Worm (Caenorhabditis elegans) whole organism, young adult: ENCODE results near the gene ins-39.

Source experiments
- B0035.1 ChIP-seq: sonication (generic microtip); optimal IDR thresholded peaks from 2 replicates; lab custom pipeline; 2016; ENCODE audit warnings: missing genetic modification characterization, mild to moderate bottlenecking, missing compliant biosample characterization, missing genotype, missing genetic modification reagents
- F33H1.4 ChIP-seq: fragments of 200-800 bp; sonication (Bioruptor generic); IDR thresholded peaks from 2 replicates; pipeline ENCODE4 v1.3.6; 2022; ENCODE audit warnings: missing genetic modification reagents, missing genetic modification characterization, missing compliant biosample characterization
- F37B4.10 ChIP-seq: fragments of 200-800 bp; sonication (Bioruptor generic); IDR thresholded peaks from 2 replicates; pipeline ENCODE4 v1.3.6; 2022; ENCODE audit warnings: missing genetic modification characterization, missing compliant biosample characterization
- F49E8.2 ChIP-seq: sonication (generic microtip); optimal IDR thresholded peaks from 3 replicates; lab custom pipeline; 2017; ENCODE audit warnings: missing genetic modification characterization, mild to moderate bottlenecking, missing compliant biosample characterization, antibody characterized with exemption, moderate library complexity; ENCODE audit not compliant: insufficient read depth
- Y79H2A.3 ChIP-seq: fragments of 200-800 bp; sonication (Bioruptor generic); conservative IDR thresholded peaks from 2 replicates; pipeline ENCODE4 v1.3.6; 2022; ENCODE audit warnings: missing genetic modification reagents, missing genetic modification characterization, missing compliant biosample characterization
- atf-7 ChIP-seq: sonication (generic microtip); optimal IDR thresholded peaks from 2 replicates; lab custom pipeline; 2017; ENCODE audit warnings: mild to moderate bottlenecking, missing genetic modification characterization, missing compliant biosample characterization
- athp-1 ChIP-seq: sonication (generic microtip); optimal IDR thresholded peaks from 2 replicates; lab custom pipeline; 2017; ENCODE audit warnings: mild to moderate bottlenecking, missing genetic modification characterization, missing compliant biosample characterization
- bed-1 ChIP-seq: fragments of 200-800 bp; sonication (Bioruptor generic); IDR thresholded peaks from 2 replicates; pipeline ENCODE4 v1.3.6; 2022; ENCODE audit warnings: missing genetic modification reagents, missing genetic modification characterization, missing compliant biosample characterization
- ccch-3 ChIP-seq: fragments of 200-800 bp; sonication (Bioruptor generic); optimal IDR thresholded peaks from 2 replicates; lab custom pipeline; 2018; ENCODE audit warnings: mild to moderate bottlenecking, missing genetic modification characterization, missing compliant biosample characterization
- cebp-1 ChIP-seq, 2 experiments: fragments of 200-800 bp in 1 of 2; sonication (Bioruptor generic) in 1 of 2; sonication (generic microtip) in 1 of 2; IDR thresholded peaks in 1 of 2; optimal IDR thresholded peaks in 1 of 2; 2 replicates each; pipeline versions ENCODE4 v1.3.6 to Lab custom; 2017 to 2022; ENCODE audit warnings: missing compliant biosample characterization in 2 of 2, missing genetic modification characterization in 2 of 2, mild to moderate bottlenecking in 1 of 2, missing genetic modification reagents in 1 of 2, moderate library complexity in 1 of 2
- ceh-100 ChIP-seq: fragments of 200-800 bp; sonication (Bioruptor generic); IDR thresholded peaks from 2 replicates; pipeline ENCODE4 v1.3.6; 2022; ENCODE audit warnings: missing genetic modification reagents, missing genetic modification characterization, missing compliant biosample characterization
- dox-1 ChIP-seq: fragments of 200-800 bp; sonication (Bioruptor generic); IDR thresholded peaks from 2 replicates; pipeline ENCODE4 v1.3.6; 2022; ENCODE audit warnings: missing genetic modification reagents, missing genetic modification characterization, missing compliant biosample characterization
- efl-1 ChIP-seq: fragments of 150-350 bp; optimal IDR thresholded peaks from 2 replicates; lab custom pipeline; 2014; ENCODE audit warnings: missing biosample characterization, missing genetic modification reagents, missing genetic modification characterization
- egl-18 ChIP-seq: fragments of 200-800 bp; sonication (Bioruptor generic); IDR thresholded peaks from 2 replicates; pipeline ENCODE4 v1.3.6; 2022; ENCODE audit warnings: missing genetic modification reagents, missing genetic modification characterization, missing compliant biosample characterization
- ets-4 ChIP-seq: fragments of 200-800 bp; sonication (Bioruptor generic); optimal IDR thresholded peaks from 2 replicates; lab custom pipeline; 2018; ENCODE audit warnings: mild to moderate bottlenecking, missing genetic modification characterization, missing compliant biosample characterization
- gei-17 ChIP-seq: fragments of 200-800 bp; sonication (Bioruptor generic); optimal IDR thresholded peaks from 2 replicates; lab custom pipeline; 2018; ENCODE audit warnings: mild to moderate bottlenecking, missing genetic modification characterization, missing compliant biosample characterization
- him-1 ChIP-seq: sonication (generic microtip); optimal IDR thresholded peaks from 2 replicates; lab custom pipeline; 2016; ENCODE audit warnings: missing genotype, missing genetic modification reagents, missing genetic modification characterization, missing compliant biosample characterization
- hlh-12 ChIP-seq: sonication (generic microtip); optimal IDR thresholded peaks from 2 replicates; lab custom pipeline; 2016; ENCODE audit warnings: missing genetic modification characterization, missing compliant biosample characterization
- hmg-1.2 ChIP-seq: fragments of 200-800 bp; sonication (Bioruptor generic); IDR thresholded peaks from 2 replicates; pipeline ENCODE4 v1.3.6; 2022; ENCODE audit warnings: missing genetic modification reagents, missing genetic modification characterization, missing compliant biosample characterization
- hsf-1 ChIP-seq: fragments of 200-800 bp; sonication (Bioruptor generic); IDR thresholded peaks from 2 replicates; pipeline ENCODE4 v1.3.6; 2022; ENCODE audit warnings: missing genetic modification reagents, missing genetic modification characterization, missing compliant biosample characterization
- let-607 ChIP-seq, 2 experiments: fragments of 200-800 bp in 1 of 2; sonication (Bioruptor generic) in 1 of 2; sonication (generic microtip) in 1 of 2; optimal IDR thresholded peaks; 2 replicates each; lab custom pipeline; 2016 to 2018; ENCODE audit warnings: mild to moderate bottlenecking in 2 of 2, missing compliant biosample characterization in 2 of 2, missing genetic modification characterization in 2 of 2, moderate library complexity in 2 of 2, missing genotype in 1 of 2
- lin-26 ChIP-seq: fragments of 200-800 bp; sonication (Bioruptor generic); IDR thresholded peaks from 2 replicates; pipeline ENCODE4 v1.3.6; 2022; ENCODE audit warnings: missing genetic modification reagents, missing genetic modification characterization, missing compliant biosample characterization
- lsl-1 ChIP-seq: fragments of 200-800 bp; sonication (Bioruptor generic); optimal IDR thresholded peaks from 2 replicates; lab custom pipeline; 2018; ENCODE audit warnings: mild to moderate bottlenecking, missing genetic modification characterization, moderate library complexity, missing compliant biosample characterization
- mcd-1 ChIP-seq: fragments of 200-800 bp; sonication (Bioruptor generic); IDR thresholded peaks from 2 replicates; pipeline ENCODE4 v1.3.6; 2022; ENCODE audit warnings: missing genetic modification reagents, missing genetic modification characterization, missing compliant biosample characterization
- mes-4 ChIP-seq: sonication (generic microtip); optimal IDR thresholded peaks from 2 replicates; lab custom pipeline; 2016; ENCODE audit warnings: missing genotype, missing genetic modification characterization, missing compliant biosample characterization
- nhr-80 ChIP-seq: sonication (generic microtip); optimal IDR thresholded peaks from 2 replicates; lab custom pipeline; 2016; ENCODE audit warnings: missing genetic modification characterization, missing compliant biosample characterization
- pbrm-1 ChIP-seq: fragments of 200-800 bp; sonication (Bioruptor generic); IDR thresholded peaks from 2 replicates; pipeline ENCODE4 v1.3.6; 2022; ENCODE audit warnings: missing genetic modification reagents, missing genetic modification characterization, missing compliant biosample characterization
- rec-8 ChIP-seq, 2 experiments: sonication (generic microtip); optimal IDR thresholded peaks; 2 replicates each; lab custom pipeline; 2016; ENCODE audit warnings: mild to moderate bottlenecking in 2 of 2, missing genetic modification characterization in 2 of 2, missing genetic modification reagents in 2 of 2, missing genotype in 2 of 2, missing biosample characterization in 1 of 2, missing compliant biosample characterization in 1 of 2, moderate library complexity in 1 of 2
- snpc-4 ChIP-seq, 5 experiments: fragments of 150-350 bp in 1 of 5; sonication (generic microtip) in 4 of 5; optimal IDR thresholded peaks; 2 replicates each; lab custom pipeline; 2014 to 2018; ENCODE audit warnings: missing genetic modification characterization in 5 of 5, missing biosample characterization in 3 of 5, antibody characterized with exemption in 2 of 5, mild to moderate bottlenecking in 2 of 5, missing compliant biosample characterization in 2 of 5, missing genotype in 2 of 5, moderate library complexity in 2 of 5, missing genetic modification reagents in 1 of 5
- tbp1 ChIP-seq: fragments of 200-800 bp; sonication (Bioruptor generic); optimal IDR thresholded peaks from 2 replicates; lab custom pipeline; 2018; ENCODE audit warnings: mild to moderate bottlenecking, missing genetic modification characterization, missing compliant biosample characterization
- zfh-2 ChIP-seq: fragments of 200-800 bp; sonication (Bioruptor generic); conservative IDR thresholded peaks from 2 replicates; pipeline ENCODE4 v1.3.6; 2022; ENCODE audit warnings: missing genetic modification reagents, missing genetic modification characterization, missing compliant biosample characterization
- zim-3 ChIP-seq: sonication (generic microtip); optimal IDR thresholded peaks from 2 replicates; lab custom pipeline; 2017; ENCODE audit warnings: mild to moderate bottlenecking, missing genetic modification characterization, moderate library complexity, missing compliant biosample characterization
- ztf-25 ChIP-seq: fragments of 200-800 bp; sonication (Bioruptor generic); IDR thresholded peaks from 2 replicates; pipeline ENCODE4 v1.3.6; 2022; ENCODE audit warnings: missing genetic modification reagents, missing genetic modification characterization, missing compliant biosample characterization

ins-39 gene

DNA sequence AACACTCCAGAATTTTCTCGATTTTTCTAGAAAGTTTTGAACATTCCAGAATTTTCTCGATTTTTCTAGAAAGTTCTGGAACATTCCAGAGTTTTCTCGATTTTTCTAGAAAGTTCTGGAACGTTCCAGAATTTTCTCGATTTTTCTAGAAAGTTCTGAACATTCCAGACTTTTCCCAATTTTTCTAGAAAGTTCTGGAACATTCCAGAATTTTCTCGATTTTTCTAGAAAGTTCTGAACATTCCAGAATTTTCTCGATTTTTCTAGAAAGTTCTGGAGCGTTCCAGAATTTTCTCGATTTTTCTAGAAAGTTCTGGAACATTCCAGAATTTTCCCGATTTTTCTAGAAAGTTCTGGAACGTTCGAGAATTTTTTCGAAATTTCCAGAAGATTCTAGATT lies 30.9 kb upstream of the ins-39 start (continued):
- TF ChIP-seq lin-26 (GFP tag; lab: Robert Waterston, UW): peak; percentile 84
- peak; percentile 99 for TF ChIP-seq bed-1 (GFP tag; lab: Robert Waterston, UW)
- peak; percentile 97 for TF ChIP-seq egl-18 (GFP tag; lab: Robert Waterston, UW)
- TF ChIP-seq ztf-25 (GFP tag; lab: Robert Waterston, UW): peak; percentile 97
- peak; percentile 61 for TF ChIP-seq mcd-1 (GFP tag; lab: Robert Waterston, UW)
- TF ChIP-seq F33H1.4 (GFP tag; lab: Robert Waterston, UW): peak; percentile 72

DNA sequence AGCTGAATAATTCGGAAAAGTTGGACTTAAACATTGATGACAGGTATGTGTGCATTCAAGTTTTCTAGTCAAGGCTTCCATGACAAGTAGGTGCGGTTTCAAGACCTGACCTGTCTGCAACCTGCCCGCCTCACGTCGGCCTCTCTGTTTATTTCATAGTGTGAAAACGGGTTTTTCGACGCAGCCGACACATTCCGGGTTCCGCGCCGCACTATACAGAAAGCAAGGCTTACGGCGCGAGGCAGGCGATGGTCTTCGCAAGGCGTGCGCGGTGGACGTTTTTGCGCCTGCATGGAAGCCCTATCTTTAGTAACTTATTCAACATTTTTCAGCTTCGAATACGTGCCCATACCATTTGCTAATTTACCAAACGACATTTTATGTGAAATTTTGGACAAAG lies 28.2 kb upstream of the ins-39 start:
- TF ChIP-seq B0035.1 (tag; lab: Kevin White, UChicago) (no peak), snpc-4 (GFP tag; optimal IDR thresholded peaks at IDR 0.05; lab: Kevin White, UChicago) (no peak), snpc-4 (tag; optimal IDR thresholded peaks at IDR 0.05; lab: Kevin White, UChicago) (peak in 2 of 4 experiments; percentile 83 to 89), F49E8.2 (tag; lab: Kevin White, UChicago) (no peak), ceh-100 (GFP tag; lab: Robert Waterston, UW) (no peak), let-607 (tag; optimal IDR thresholded peaks at IDR 0.05; lab: Kevin White, UChicago) (no peak), zfh-2 (peak; percentile 63), hmg-1.2 (peak; percentile 29; the same call in 1 of the 2 replicates), egl-18 (GFP tag; lab: Robert Waterston, UW) (no peak)

DNA sequence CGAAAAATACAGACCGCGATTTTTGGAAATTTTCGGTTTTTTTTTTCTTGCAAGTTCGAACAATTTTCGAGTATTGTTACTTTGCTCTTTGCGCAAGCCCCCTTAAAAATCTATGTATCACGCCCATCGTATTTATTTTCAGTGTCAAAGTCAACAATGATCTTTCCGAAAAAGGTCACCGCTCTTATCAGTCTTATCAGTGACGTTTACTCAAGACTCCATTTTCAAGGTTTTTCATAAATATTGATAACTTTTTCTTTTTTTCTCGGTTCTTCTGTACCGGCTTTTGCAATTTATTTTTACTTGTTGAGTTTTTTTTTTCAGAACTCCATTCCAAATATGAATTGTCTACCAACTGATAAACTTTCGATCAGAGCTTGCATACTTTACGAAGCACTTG lies 27.5 kb upstream of the ins-39 start, which contains the start of gene fbxa-190:
fbxa-190 (plus strand) TSS at position 325 of the 400 bp plus-strand sequence.
- TF ChIP-seq nhr-80 (peak; percentile 51), rec-8 (tag; optimal IDR thresholded peaks at IDR 0.05; lab: Kevin White, UChicago) (no peak)

DNA sequence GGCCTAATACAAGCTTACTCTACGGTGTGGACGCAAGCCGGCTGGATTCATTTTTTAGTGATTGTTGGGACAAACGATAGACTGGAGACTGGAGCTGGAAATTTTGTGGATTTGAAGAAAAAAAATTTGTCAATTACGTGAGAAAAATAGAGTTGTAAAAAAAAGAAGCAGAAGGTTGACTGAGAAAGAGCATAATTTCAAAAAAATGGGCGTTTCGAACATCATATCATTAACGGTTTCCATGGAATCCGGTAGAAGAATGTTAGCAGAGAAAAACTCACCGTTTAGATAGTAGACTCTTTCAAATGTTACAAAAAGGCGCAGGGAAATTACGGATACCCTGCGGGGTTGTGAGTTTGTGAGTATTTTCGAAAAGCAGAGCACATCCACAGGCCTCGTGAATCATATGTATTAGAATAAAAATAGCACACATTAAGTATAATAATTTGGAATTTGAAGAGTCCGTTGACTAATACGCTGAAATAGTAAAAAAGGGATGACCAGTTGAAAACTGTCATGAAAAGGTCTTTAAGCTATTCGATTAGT lies 26.6 kb upstream of the ins-39 start, which contains the start of gene F56C3.7:
F56C3.7 (minus strand) TSS at position 51 of the 546 bp plus-strand sequence.
- TF ChIP-seq dox-1 (GFP tag; lab: Robert Waterston, UW): 0 out of 2 replicates have a peak, but pooled peaks have one; percentile 41
- TF ChIP-seq ets-4 (GFP tag; lab: Kevin White, UChicago): no peak
- TF ChIP-seq hmg-1.2: peak; percentile 15; the same call in 1 of the 2 replicates
- no peak for TF ChIP-seq lsl-1 (GFP tag; lab: Kevin White, UChicago)
- TF ChIP-seq cebp-1 (GFP tag; IDR thresholded peaks at IDR 0.05; lab: Robert Waterston, UW): no peak
- no peak for TF ChIP-seq cebp-1 (tag; optimal IDR thresholded peaks at IDR 0.05; lab: Kevin White, UChicago)
- TF ChIP-seq tbp1 (GFP tag; lab: Kevin White, UChicago): no peak
- peak; percentile 77 for TF ChIP-seq gei-17 (GFP tag; lab: Kevin White, UChicago)

DNA sequence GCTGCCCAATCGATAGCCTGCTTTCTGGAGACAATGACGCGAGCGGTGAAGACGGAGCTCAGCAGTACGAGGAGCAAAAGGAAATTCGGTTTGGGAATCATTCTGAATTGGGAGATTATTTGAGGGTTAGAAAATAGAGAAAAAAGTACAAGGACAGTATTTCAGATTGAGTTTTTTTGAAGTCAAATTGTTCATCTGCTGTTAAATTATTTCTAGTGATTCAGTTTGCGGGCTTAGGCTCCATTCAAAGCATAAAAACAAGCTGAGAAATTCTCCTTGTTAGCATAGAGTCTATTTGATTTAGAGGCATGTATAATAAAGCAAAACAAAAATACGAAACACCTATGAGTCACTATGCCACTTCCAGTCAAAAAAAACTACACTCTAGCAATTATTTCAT lies 23.2 kb upstream of the ins-39 start, which contains the start of gene dgn-2:
dgn-2 (minus strand) TSS at position 101 of the 400 bp plus-strand sequence.
- TF ChIP-seq lsl-1 (GFP tag; lab: Kevin White, UChicago) (no peak), pbrm-1 (GFP tag; lab: Robert Waterston, UW) (no peak), zim-3 (tag; lab: Kevin White, UChicago) (no peak), dox-1 (GFP tag; lab: Robert Waterston, UW) (no peak), him-1 (tag; lab: Kevin White, UChicago) (no peak), mes-4 (no peak), Y79H2A.3 (GFP tag; lab: Robert Waterston, UW) (no peak), hsf-1 (no peak), zfh-2 (no peak), F37B4.10 (GFP tag; lab: Robert Waterston, UW) (no peak), ccch-3 (GFP tag; lab: Kevin White, UChicago) (no peak), athp-1 (tag; lab: Kevin White, UChicago) (no peak), efl-1 (GFP tag; lab: Kevin White, UChicago) (no peak), hlh-12 (tag; lab: Kevin White, UChicago) (no peak), atf-7 (tag; lab: Kevin White, UChicago) (no peak)
- TF ChIP-seq, all 124 proteins: peak for 0
